Worm (Caenorhabditis elegans): ENCODE measurements around the gene bkip-1.
A peak's percentile ranks its signal among the peaks of the same experiment; 100 is the strongest.

bkip-1 gene

ce11 chrII:14112842-14113241 is 11.8 kb downstream of the bkip-1 start:
- TF ChIP-seq skn-1 (tag; optimal IDR thresholded peaks at IDR 0.05) (no peak), aha-1 (tag) (peak; percentile 79)

ce11 chrII:14118391-14118790 is 17.3 kb downstream of the bkip-1 start:
- no peak for TF ChIP-seq nhr-6 (tag; optimal IDR thresholded peaks at IDR 0.05)
- TF ChIP-seq daf-8 (GFP tag; IDR thresholded peaks at IDR 0.05), result no peak
- no peak for TF ChIP-seq nhr-48 (tag; optimal IDR thresholded peaks at IDR 0.05)
- no peak for TF ChIP-seq Y48G9A.11 (GFP tag; IDR thresholded peaks at IDR 0.05)
- TF ChIP-seq snpc-4 (tag; optimal IDR thresholded peaks at IDR 0.05), result no peak
- no peak for TF ChIP-seq ZK337.2 (GFP tag; IDR thresholded peaks at IDR 0.05)
- TF ChIP-seq nhr-76 (tag; optimal IDR thresholded peaks at IDR 0.05), result no peak

ce11 chrII:14122065-14122464 is 21.0 kb downstream of the bkip-1 start, which contains the start of gene K09E4.4:
Gene K09E4.4 (minus strand): TSS chrII:14122165.
- TF ChIP-seq dmd-9 (GFP tag; IDR thresholded peaks at IDR 0.05) (no peak), aha-1 (tag) (peak; percentile 45), ceh-20 (GFP tag; IDR thresholded peaks at IDR 0.05) (peak; percentile 18; the same call in 1 of the 2 replicates), vab-7 (GFP tag; IDR thresholded peaks at IDR 0.05) (0 out of 2 replicates have a peak, but pooled peaks have one; percentile 31), dve-1 (tag; optimal IDR thresholded peaks at IDR 0.05; ENCODE audit: insufficient read depth) (no peak)

ce11 chrII:14126841-14127240 is 25.8 kb downstream of the bkip-1 start, which contains the start of gene K09E4.3:
Gene K09E4.3 (minus strand): TSS chrII:14126941.
- TF ChIP-seq zip-2 (tag; optimal IDR thresholded peaks at IDR 0.05), result no peak
- 0 out of 2 replicates have a peak, but pooled peaks have one; percentile 0 for TF ChIP-seq set-16 (GFP tag; IDR thresholded peaks at IDR 0.05)
- peak in 1 of 2 experiments; percentile 27 for TF ChIP-seq unc-62 (GFP tag; optimal IDR thresholded peaks at IDR 0.05 in 1 of 2)
- TF ChIP-seq unc-62 (tag; optimal IDR thresholded peaks at IDR 0.05), result no peak
- no peak for TF ChIP-seq zip-11 (GFP tag; IDR thresholded peaks at IDR 0.05)
- TF ChIP-seq zfp-3 (GFP tag; conservative IDR thresholded peaks at IDR 0.05), result no peak

ce11 chrII:14129191-14129590 is 28.1 kb downstream of the bkip-1 start:
- TF ChIP-seq set-16 (GFP tag; IDR thresholded peaks at IDR 0.05) (peak; percentile 65; the same call in 1 of the 2 replicates), vab-7 (GFP tag; IDR thresholded peaks at IDR 0.05) (no peak), zag-1 (tag; optimal IDR thresholded peaks at IDR 0.05) (no peak), aha-1 (tag) (peak; percentile 27), spr-1 (tag; optimal IDR thresholded peaks at IDR 0.05) (no peak), snpc-1.2 (GFP tag; IDR thresholded peaks at IDR 0.05) (no peak), unc-130 (GFP tag; optimal IDR thresholded peaks at IDR 0.05) (no peak), nhr-11 (tag; optimal IDR thresholded peaks at IDR 0.05) (no peak), zip-11 (GFP tag; IDR thresholded peaks at IDR 0.05) (no peak), lir-3 (tag; optimal IDR thresholded peaks at IDR 0.05) (no peak), pqm-1 (tag; optimal IDR thresholded peaks at IDR 0.05) (no peak), cey-2 (tag; optimal IDR thresholded peaks at IDR 0.05; ENCODE audit: borderline replicate concordance, insufficient read depth) (no peak)

- TF ChIP-seq lin-1 (GFP tag; IDR thresholded peaks at IDR 0.05) (no peak), mep-1 (tag; optimal IDR thresholded peaks at IDR 0.05) (no peak), F49E8.2 (tag; optimal IDR thresholded peaks at IDR 0.05; ENCODE audit: borderline replicate concordance) (no peak), daf-8 (GFP tag; IDR thresholded peaks at IDR 0.05) (no peak)
Measured at ce11 chrII:14132733-14133132, 31.7 kb downstream of the bkip-1 start, which contains the start of gene algn-3. Gene algn-3 (minus strand): TSS chrII:14132833.

ce11 chrII:14136302-14136701 is 35.2 kb downstream of the bkip-1 start:
- peak in 1 of 2 experiments; percentile 54 for TF ChIP-seq unc-62 (GFP tag; optimal IDR thresholded peaks at IDR 0.05 in 1 of 2)
- no peak for TF ChIP-seq unc-62 (tag; optimal IDR thresholded peaks at IDR 0.05)
- 0 out of 2 replicates have a peak, but pooled peaks have one; percentile 14 for TF ChIP-seq arid-1 (GFP tag; conservative IDR thresholded peaks at IDR 0.05)
- TF ChIP-seq set-16 (GFP tag; IDR thresholded peaks at IDR 0.05), result peak; percentile 58
- no peak for TF ChIP-seq nhr-77 (tag; optimal IDR thresholded peaks at IDR 0.05)
- no peak for TF ChIP-seq mdt-29 (GFP tag; IDR thresholded peaks at IDR 0.05)

All from whole organism, L4 larva.